Worm (Caenorhabditis elegans): Measurements from ENCODE around the gene F40G12.4.

DNA sequence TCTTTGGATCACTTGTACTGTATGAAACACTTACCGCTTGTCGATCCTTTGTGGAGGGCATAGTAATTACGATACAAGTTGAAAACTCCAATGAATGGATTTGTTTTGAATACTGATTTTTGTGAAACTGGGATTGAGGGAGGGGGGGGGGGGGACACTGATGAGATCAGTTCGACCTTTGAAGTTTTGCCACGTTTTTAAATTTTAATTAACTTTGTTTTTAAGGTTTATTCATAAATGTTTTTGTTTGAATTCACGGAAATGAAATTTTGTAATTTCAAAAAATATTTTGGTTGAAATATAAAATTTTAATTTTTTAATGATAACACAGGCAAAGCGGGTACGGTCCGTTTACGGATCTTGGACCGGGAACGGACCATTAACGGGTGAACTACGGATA is 32.6 kb downstream of the F40G12.4 start, which contains the start of gene ent-3:
- no peak for TF ChIP-seq egl-27 (tag; optimal IDR thresholded peaks at IDR 0.05)
- TF ChIP-seq lin-39 (tag; optimal IDR thresholded peaks at IDR 0.05) = no peak
- TF ChIP-seq pag-3 (tag; optimal IDR thresholded peaks at IDR 0.05; ENCODE audit: borderline replicate concordance, insufficient read depth) = no peak
- no peak for TF ChIP-seq ces-1 (GFP tag; optimal IDR thresholded peaks at IDR 0.05)
- no peak for TF ChIP-seq ceh-82 (tag; optimal IDR thresholded peaks at IDR 0.05)
- no peak for TF ChIP-seq fkh-10 (GFP tag; optimal IDR thresholded peaks at IDR 0.05)
- TF ChIP-seq lin-13 (GFP tag; optimal IDR thresholded peaks at IDR 0.05) = no peak
- TF ChIP-seq pqm-1 (tag; optimal IDR thresholded peaks at IDR 0.05) = no peak
- TF ChIP-seq swsn-7 (tag; optimal IDR thresholded peaks at IDR 0.05) = no peak
- TF ChIP-seq alr-1 (tag; optimal IDR thresholded peaks at IDR 0.05; ENCODE audit: borderline replicate concordance) = no peak
